Fruit fly (Drosophila melanogaster) whole organism, embryonic: ENCODE results near the gene CG14352.

Experiments
- Atf6 ChIP-seq: fragments of 200-800 bp; sonication (Bioruptor generic); IDR thresholded peaks from 2 replicates; pipeline ENCODE4 v1.3.6; 2022; ENCODE audit warnings: missing biosample characterization, missing genetic modification characterization
- CG10147 ChIP-seq: fragments of 200-800 bp; sonication (Bioruptor generic); optimal IDR thresholded peaks from 2 replicates; lab custom pipeline; 2019; ENCODE audit warnings: missing biosample characterization, mild to moderate bottlenecking, missing genetic modification characterization, moderate library complexity
- CG10267 ChIP-seq: fragments of 200-800 bp; sonication (Bioruptor generic); optimal IDR thresholded peaks from 2 replicates; lab custom pipeline; 2018; ENCODE audit warnings: missing biosample characterization, mild to moderate bottlenecking, missing genetic modification characterization, moderate library complexity
- CG10321 ChIP-seq: fragments of 200-800 bp; sonication (Bioruptor generic); IDR thresholded peaks from 2 replicates; pipeline ENCODE4 v1.3.6; 2022; ENCODE audit warnings: missing biosample characterization, missing genetic modification characterization
- CG10654 ChIP-seq: fragments of 200-800 bp; sonication (Bioruptor generic); optimal IDR thresholded peaks from 2 replicates; lab custom pipeline; 2016; ENCODE audit warnings: missing biosample characterization, missing genetic modification characterization
- CG12769 ChIP-seq: fragments of 200-800 bp; sonication (Bioruptor generic); optimal IDR thresholded peaks from 2 replicates; lab custom pipeline; 2019; ENCODE audit warnings: missing biosample characterization, mild to moderate bottlenecking, missing genetic modification characterization, moderate library complexity
- CG14441 ChIP-seq: fragments of 200-800 bp; sonication (Bioruptor generic); IDR thresholded peaks from 2 replicates; pipeline ENCODE4 v1.3.6; 2022; ENCODE audit warnings: missing biosample characterization, missing genetic modification characterization
- CG15696 ChIP-seq: fragments of 200-800 bp; sonication (Bioruptor generic); optimal IDR thresholded peaks from 2 replicates; lab custom pipeline; 2019; ENCODE audit warnings: missing biosample characterization, mild to moderate bottlenecking, missing genetic modification characterization, moderate library complexity
- CG18011 ChIP-seq: fragments of 200-800 bp; sonication (Bioruptor generic); optimal IDR thresholded peaks from 2 replicates; lab custom pipeline; 2017; ENCODE audit warnings: missing biosample characterization, missing genetic modification characterization, mild to moderate bottlenecking, moderate library complexity, missing genotype
- CG1832 ChIP-seq: fragments of 200-800 bp; sonication (Bioruptor generic); optimal IDR thresholded peaks from 2 replicates; lab custom pipeline; 2017; ENCODE audit warnings: missing biosample characterization, mild to moderate bottlenecking, missing genetic modification characterization, inconsistent platforms
- CG32767 ChIP-seq: fragments of 200-800 bp; sonication (Bioruptor generic); IDR thresholded peaks from 2 replicates; pipeline ENCODE4 v1.3.6; 2022; ENCODE audit warnings: missing biosample characterization, missing genetic modification characterization
- CG34376 ChIP-seq: fragments of 200-800 bp; sonication (Bioruptor generic); optimal IDR thresholded peaks from 2 replicates; lab custom pipeline; 2018; ENCODE audit warnings: missing biosample characterization, mild to moderate bottlenecking, missing genetic modification characterization
- CG4360 ChIP-seq: fragments of 200-800 bp; sonication (Bioruptor generic); IDR thresholded peaks from 2 replicates; pipeline ENCODE4 v1.3.6; 2022; ENCODE audit warnings: missing biosample characterization, missing genetic modification characterization
- CG4730 ChIP-seq: fragments of 200-800 bp; sonication (Bioruptor generic); IDR thresholded peaks from 2 replicates; pipeline ENCODE4 v1.3.6; 2022; ENCODE audit warnings: missing biosample characterization, missing genetic modification characterization
- CG9727 ChIP-seq: fragments of 200-800 bp; sonication (Bioruptor generic); optimal IDR thresholded peaks from 3 replicates; lab custom pipeline; 2017; ENCODE audit warnings: missing biosample characterization, mild to moderate bottlenecking, missing genetic modification characterization
- CG9817 ChIP-seq: fragments of 200-800 bp; sonication (Bioruptor generic); optimal IDR thresholded peaks from 2 replicates; lab custom pipeline; 2018; ENCODE audit warnings: missing biosample characterization, mild to moderate bottlenecking, missing genetic modification characterization, moderate library complexity
- Dfd ChIP-seq, 2 experiments: fragments of >200 bp; optimal IDR thresholded peaks; 2 replicates each; lab custom pipeline; 2017; ENCODE audit warnings: missing biosample characterization in 2 of 2, missing genetic modification characterization in 2 of 2
- Eip74EF ChIP-seq, 2 experiments: fragments of 200-800 bp in 1 of 2; fragments of >200 bp in 1 of 2; sonication (Bioruptor generic) in 1 of 2; optimal IDR thresholded peaks; 2 replicates each; lab custom pipeline; 2017 to 2019; ENCODE audit warnings: missing biosample characterization in 2 of 2, missing genetic modification characterization in 2 of 2, mild to moderate bottlenecking in 1 of 2, moderate library complexity in 1 of 2
- Med ChIP-seq: fragments of 200-800 bp; sonication (Bioruptor generic); peaks from one replicate; lab custom pipeline; 2016; ENCODE audit warnings: missing biosample characterization, missing genetic modification characterization, mild to moderate bottlenecking, inconsistent platforms, moderate library complexity
- Nf-YA ChIP-seq: fragments of 200-800 bp; sonication (Bioruptor generic); IDR thresholded peaks from 2 replicates; pipeline ENCODE4 v1.3.6; 2022; ENCODE audit warnings: missing biosample characterization, missing genetic modification characterization
- Nf-YB ChIP-seq: fragments of 200-800 bp; sonication (Bioruptor generic); optimal IDR thresholded peaks from 3 replicates; lab custom pipeline; 2019; ENCODE audit warnings: missing biosample characterization, mild to moderate bottlenecking, missing genetic modification characterization, moderate library complexity
- Pdp1 ChIP-seq, 2 experiments: fragments of 200-800 bp; sonication (Bioruptor generic); optimal IDR thresholded peaks; 3 replicates each; lab custom pipeline; 2016; ENCODE audit warnings: missing biosample characterization in 2 of 2, missing genetic modification characterization in 2 of 2, mild to moderate bottlenecking in 1 of 2, moderate library complexity in 1 of 2
- Trl ChIP-seq, 3 experiments: fragments of >200 bp in 2 of 3; fragments of 200-800 bp in 1 of 3; sonication (Bioruptor generic) in 1 of 3; optimal IDR thresholded peaks; 2 replicates in 1 of 3; 3 replicates in 2 of 3; lab custom pipeline; 2016 to 2017; ENCODE audit warnings: missing biosample characterization in 1 of 3, missing genetic modification characterization in 1 of 3
- Vsx1 ChIP-seq: fragments of 200-800 bp; sonication (Bioruptor generic); optimal IDR thresholded peaks from 2 replicates; lab custom pipeline; 2017; ENCODE audit warnings: missing biosample characterization, mild to moderate bottlenecking, missing genetic modification characterization, missing genetic modification reagents
- ab ChIP-seq: fragments of 200-800 bp; sonication (Bioruptor generic); optimal IDR thresholded peaks from 2 replicates; lab custom pipeline; 2016; ENCODE audit warnings: missing biosample characterization, missing genetic modification characterization
- ap ChIP-seq: fragments of 200-800 bp; sonication (Bioruptor generic); IDR thresholded peaks from 2 replicates; pipeline ENCODE4 v1.3.6; 2022; ENCODE audit warnings: missing biosample characterization, missing genetic modification characterization
- bab2 ChIP-seq: fragments of 200-800 bp; sonication (Bioruptor generic); optimal IDR thresholded peaks from 2 replicates; lab custom pipeline; 2016; ENCODE audit warnings: missing biosample characterization, missing genetic modification characterization
- bcd ChIP-seq: fragments of 200-800 bp; sonication (Bioruptor generic); optimal IDR thresholded peaks from 2 replicates; lab custom pipeline; 2017; ENCODE audit warnings: missing biosample characterization, mild to moderate bottlenecking, missing genetic modification characterization
- chinmo ChIP-seq: fragments of 200-800 bp; sonication (Bioruptor generic); IDR thresholded peaks from 4 replicates; pipeline ENCODE4 v1.3.6; 2022; ENCODE audit warnings: missing biosample characterization, missing genetic modification characterization; ENCODE audit not compliant: partially characterized antibody
- eve ChIP-seq, 2 experiments: fragments of >200 bp; optimal IDR thresholded peaks; 2 replicates each; lab custom pipeline; 2017; ENCODE audit warnings: missing biosample characterization in 2 of 2, missing genetic modification characterization in 2 of 2
- hbn ChIP-seq: fragments of 200-800 bp; sonication (Bioruptor generic); IDR thresholded peaks from 2 replicates; pipeline ENCODE4 v1.3.6; 2022; ENCODE audit warnings: missing biosample characterization, missing genetic modification characterization; ENCODE audit not compliant: partially characterized antibody
- lab ChIP-seq: fragments of 200-800 bp; sonication (Bioruptor generic); optimal IDR thresholded peaks from 3 replicates; lab custom pipeline; 2017; ENCODE audit warnings: missing biosample characterization, missing genetic modification characterization, mild to moderate bottlenecking, moderate library complexity, missing genetic modification reagents
- pros ChIP-seq: fragments of 200-800 bp; sonication (Bioruptor generic); optimal IDR thresholded peaks from 3 replicates; lab custom pipeline; 2019; ENCODE audit warnings: missing biosample characterization, mild to moderate bottlenecking, missing genetic modification characterization, moderate library complexity
- slbo ChIP-seq: fragments of 200-800 bp; sonication (Bioruptor generic); IDR thresholded peaks from 2 replicates; pipeline ENCODE4 v1.3.6; 2022; ENCODE audit warnings: missing biosample characterization, missing genetic modification characterization
- sqz ChIP-seq: fragments of 200-800 bp; sonication (Bioruptor generic); optimal IDR thresholded peaks from 3 replicates; lab custom pipeline; 2018; ENCODE audit warnings: missing biosample characterization, mild to moderate bottlenecking, missing genetic modification characterization

CG14352 gene

dm6 chr2L:1656835-1657541, 45.8 kb downstream of the CG14352 start (continued):
- TF ChIP-seq Med (GFP tag; lab: Kevin White, UChicago) (peak; percentile 65), CG32767 (GFP tag; lab: Robert Waterston, UW) (0 out of 2 replicates have a peak, but pooled peaks have one; percentile 33), CG4360 (GFP tag; lab: Robert Waterston, UW) (peak; percentile 55), Atf6 (peak; percentile 56; the same call in 1 of the 2 replicates), CG10321 (peak; percentile 64), ab (GFP tag; lab: Kevin White, UChicago) (no peak), Eip74EF (GFP tag; optimal IDR thresholded peaks at IDR 0.05; lab: Kevin White, UChicago) (peak in 1 of 2 experiments; percentile 99), Vsx1 (GFP tag; lab: Kevin White, UChicago) (peak; percentile 63), CG9727 (peak; percentile 4), CG12769 (peak; percentile 51), CG10147 (GFP tag; lab: Kevin White, UChicago) (peak; percentile 0), Pdp1 (GFP tag; optimal IDR thresholded peaks at IDR 0.05; lab: Kevin White, UChicago) (peak in 1 of 2 experiments; percentile 67), bab2 (no peak), Nf-YB (GFP tag; lab: Kevin White, UChicago) (peak; percentile 73), Nf-YA (GFP tag; lab: Robert Waterston, UW) (no peak), CG34376 (peak; percentile 76), CG15696 (no peak), eve (GFP tag; optimal IDR thresholded peaks at IDR 0.05; lab: Kevin White, UChicago) (peak in 1 of 2 experiments; percentile 19), CG18011 (peak; percentile 5), slbo (GFP tag; lab: Robert Waterston, UW) (no peak), lab (GFP tag; lab: Kevin White, UChicago) (no peak), CG14441 (GFP tag; lab: Robert Waterston, UW) (0 out of 2 replicates have a peak, but pooled peaks have one; percentile 29)

dm6 chr2L:1658124-1658523, 46.9 kb downstream of the CG14352 start:
- TF ChIP-seq bcd (GFP tag; lab: Kevin White, UChicago) = no peak
- TF ChIP-seq hbn = no peak
- no peak for TF ChIP-seq Dfd (GFP tag; optimal IDR thresholded peaks at IDR 0.05; lab: Kevin White, UChicago)
- TF ChIP-seq CG4730 (GFP tag; lab: Robert Waterston, UW) = 0 out of 2 replicates have a peak, but pooled peaks have one; percentile 4
- TF ChIP-seq Trl (optimal IDR thresholded peaks at IDR 0.05; lab: Kevin White, UChicago) = peak in 1 of 2 experiments; percentile 14
- no peak for TF ChIP-seq Trl (GFP tag; optimal IDR thresholded peaks at IDR 0.05; lab: Kevin White, UChicago)
- TF ChIP-seq ap (GFP tag; lab: Robert Waterston, UW) = no peak
- peak; percentile 7 for TF ChIP-seq CG1832 (GFP tag; lab: Kevin White, UChicago)
- peak; percentile 15 for TF ChIP-seq pros (GFP tag; lab: Kevin White, UChicago)
- no peak for TF ChIP-seq CG10654 (GFP tag; lab: Kevin White, UChicago)
- peak; percentile 65 for TF ChIP-seq sqz
- no peak for TF ChIP-seq slbo (GFP tag; lab: Robert Waterston, UW)
- no peak for TF ChIP-seq CG9817 (tag; lab: Kevin White, UChicago)
- TF ChIP-seq CG10267 (tag; lab: Kevin White, UChicago) = no peak
- 0 out of 4 replicates have a peak, but pooled peaks have one; percentile 34 for TF ChIP-seq chinmo (GFP tag; lab: Robert Waterston, UW)
